Worm (Caenorhabditis elegans) whole organism, L1 larva: ENCODE data around the gene gly-8.

Experiments used
- alr-1 ChIP-seq: fragments of 200-800 bp; sonication (Bioruptor generic); optimal IDR thresholded peaks from 2 replicates; lab custom pipeline; 2018; ENCODE audit warnings: borderline replicate concordance, mild to moderate bottlenecking, missing genetic modification characterization, missing compliant biosample characterization
- aly-2 ChIP-seq: fragments of 150-350 bp; optimal IDR thresholded peaks from 2 replicates; lab custom pipeline; 2014; ENCODE audit warnings: missing biosample characterization, missing genetic modification characterization
- ceh-8 ChIP-seq: fragments of 200-800 bp; sonication (Bioruptor generic); optimal IDR thresholded peaks from 2 replicates; lab custom pipeline; 2018; ENCODE audit warnings: mild to moderate bottlenecking, missing genetic modification characterization, moderate library complexity, missing compliant biosample characterization
- dpl-1 ChIP-seq, 3 experiments: fragments of 150-350 bp in 2 of 3; sonication (generic microtip) in 1 of 3; optimal IDR thresholded peaks; 2 replicates each; lab custom pipeline; 2014 to 2017; ENCODE audit warnings: missing biosample characterization in 3 of 3, missing genetic modification characterization in 3 of 3, missing genetic modification reagents in 3 of 3
- lin-14 ChIP-seq: fragments of 200-800 bp; sonication (Bioruptor generic); optimal IDR thresholded peaks from 2 replicates; lab custom pipeline; 2018; ENCODE audit warnings: mild to moderate bottlenecking, missing genetic modification characterization, moderate library complexity, missing compliant biosample characterization
- lir-3 ChIP-seq: sonication (generic microtip); optimal IDR thresholded peaks from 2 replicates; lab custom pipeline; 2016; ENCODE audit warnings: mild to moderate bottlenecking, missing genetic modification characterization, moderate library complexity, missing compliant biosample characterization; ENCODE audit not compliant: poor library complexity
- rnt-1 ChIP-seq: sonication (generic microtip); optimal IDR thresholded peaks from 2 replicates; lab custom pipeline; 2016; ENCODE audit warnings: mild to moderate bottlenecking, missing genetic modification characterization, moderate library complexity, missing compliant biosample characterization
- swsn-7 ChIP-seq: sonication (generic microtip); optimal IDR thresholded peaks from 2 replicates; lab custom pipeline; 2016; ENCODE audit warnings: missing genetic modification characterization, missing compliant biosample characterization
- unc-62 ChIP-seq: fragments of 150-350 bp; optimal IDR thresholded peaks from 2 replicates; lab custom pipeline; 2014; ENCODE audit warnings: missing biosample characterization, missing genetic modification reagents, missing genetic modification characterization
- unc-98 ChIP-seq: fragments of 200-800 bp; sonication (Bioruptor generic); IDR thresholded peaks from 2 replicates; pipeline ENCODE4 v1.3.6; 2022; ENCODE audit warnings: missing genetic modification characterization, missing compliant biosample characterization
- vab-15 ChIP-seq: sonication (generic microtip); optimal IDR thresholded peaks from 2 replicates; lab custom pipeline; 2017; ENCODE audit warnings: missing genotype, mild to moderate bottlenecking, missing genetic modification characterization, missing compliant biosample characterization

DNA sequence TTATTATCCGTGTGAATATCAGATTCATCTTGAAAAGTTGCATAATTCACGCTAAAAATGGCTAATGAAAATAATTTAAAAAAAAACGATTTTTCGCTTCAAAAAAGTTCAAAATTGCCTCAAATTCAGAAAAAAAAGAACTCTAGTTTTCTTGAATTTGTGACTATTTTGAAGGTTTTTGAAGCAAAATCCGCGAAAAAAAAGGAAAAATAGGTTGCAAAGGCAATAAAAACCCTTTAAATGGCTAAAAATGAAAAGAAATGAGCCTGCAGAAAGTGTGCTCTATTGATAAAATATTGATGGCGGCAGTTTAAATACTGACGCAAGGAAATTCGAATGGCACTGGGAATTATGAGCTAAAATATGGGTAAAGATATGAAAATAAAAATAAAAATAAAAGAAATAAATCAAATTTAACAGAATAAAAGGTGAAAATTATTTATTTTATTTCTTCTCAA is 44.6 kb upstream of the gly-8 start, which contains the start of gene Y66D12A.7:
- no peak for TF ChIP-seq swsn-7
- TF ChIP-seq ceh-8 (GFP tag; lab: Kevin White, UChicago) = no peak
- TF ChIP-seq rnt-1 (tag; lab: Kevin White, UChicago) = no peak
- no peak for TF ChIP-seq alr-1
- no peak for TF ChIP-seq unc-62
- TF ChIP-seq aly-2 (tag; lab: Kevin White, UChicago) = no peak
- TF ChIP-seq lin-14 (GFP tag; lab: Kevin White, UChicago) = no peak
- TF ChIP-seq vab-15 (tag; lab: Kevin White, UChicago) = no peak
- no peak for TF ChIP-seq unc-98 (GFP tag; lab: Robert Waterston, UW)
- TF ChIP-seq dpl-1 (GFP tag; optimal IDR thresholded peaks at IDR 0.05; lab: Kevin White, UChicago) = peak; percentile 81 to 90 (median 86)
- no peak for TF ChIP-seq lir-3 (tag; lab: Kevin White, UChicago)
